Worm (Caenorhabditis elegans): ENCODE data around the gene pro-2.

pro-2 gene

DNA sequence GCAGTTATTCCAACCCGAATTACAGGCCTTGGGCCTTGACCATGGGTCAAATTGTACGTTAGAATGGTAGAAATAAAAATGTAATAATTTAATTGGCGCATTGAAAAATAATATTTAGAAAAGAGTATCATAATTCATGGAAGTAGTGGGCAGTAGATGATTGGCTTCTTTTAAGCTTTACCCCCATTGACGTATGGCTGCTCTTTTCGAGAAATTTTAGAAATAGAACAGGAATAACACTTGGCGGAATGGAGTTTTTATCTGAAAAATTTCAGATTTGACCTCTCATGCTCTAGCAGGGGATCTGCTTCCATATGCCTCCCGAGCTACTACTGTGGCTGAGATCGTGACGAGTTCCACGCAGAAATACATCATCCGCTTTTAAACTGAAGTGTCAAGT, 36.2 kb downstream of the pro-2 start, which contains the start of gene gcy-4:
gcy-4 (minus strand) TSS at position 101 of the 400 bp plus-strand sequence.
- TF ChIP-seq unc-62 (GFP tag; optimal IDR thresholded peaks at IDR 0.05) = no peak

DNA sequence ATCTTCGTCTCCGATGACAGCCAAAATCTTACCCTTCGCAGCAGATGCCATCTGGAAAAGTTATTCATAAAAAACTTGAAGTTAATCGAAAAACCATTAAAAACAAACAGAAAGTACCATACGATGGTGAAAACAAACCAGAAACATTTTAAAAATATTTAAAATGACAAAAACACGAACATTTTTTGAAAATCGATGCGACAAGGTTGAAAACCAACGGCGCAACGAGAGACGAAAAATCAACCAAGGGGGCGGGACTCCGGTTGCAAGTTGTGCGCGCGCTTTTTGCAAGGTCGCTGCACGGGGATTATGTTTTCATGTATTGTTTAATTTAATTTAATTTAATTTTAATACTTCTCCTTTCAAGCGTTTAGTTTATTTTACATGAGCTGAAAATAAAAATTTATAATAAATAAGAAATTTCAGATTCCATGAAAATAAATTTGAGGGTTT, 41.2 kb downstream of the pro-2 start, which contains the start of gene vha-9:
vha-9 (minus strand) TSS at position 51 of the 453 bp plus-strand sequence.
- no peak for TF ChIP-seq unc-62 (GFP tag; optimal IDR thresholded peaks at IDR 0.05)

DNA sequence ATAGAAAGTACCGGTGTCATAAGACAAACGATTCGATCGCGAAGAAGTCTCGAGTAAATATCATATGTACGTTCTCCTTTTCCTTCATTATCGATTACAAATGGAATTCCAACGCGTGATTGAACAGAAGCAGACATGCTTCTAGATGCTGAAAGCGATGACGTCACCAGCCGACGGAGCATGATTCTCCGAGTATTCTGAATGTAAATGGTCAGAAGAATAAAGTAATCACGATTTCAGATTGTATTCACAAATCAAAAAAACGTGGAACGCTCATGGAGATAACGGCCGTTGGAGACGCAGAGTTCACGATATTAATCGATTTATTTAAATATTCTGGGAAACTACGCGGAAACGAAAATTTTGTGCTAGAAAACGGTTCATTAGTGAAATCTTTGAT, 42.3 kb downstream of the pro-2 start, which contains the start of gene clpp-1:
clpp-1 (minus strand) TSS at position 197 of the 400 bp plus-strand sequence.
- TF ChIP-seq unc-62 (GFP tag; optimal IDR thresholded peaks at IDR 0.05) = no peak

DNA sequence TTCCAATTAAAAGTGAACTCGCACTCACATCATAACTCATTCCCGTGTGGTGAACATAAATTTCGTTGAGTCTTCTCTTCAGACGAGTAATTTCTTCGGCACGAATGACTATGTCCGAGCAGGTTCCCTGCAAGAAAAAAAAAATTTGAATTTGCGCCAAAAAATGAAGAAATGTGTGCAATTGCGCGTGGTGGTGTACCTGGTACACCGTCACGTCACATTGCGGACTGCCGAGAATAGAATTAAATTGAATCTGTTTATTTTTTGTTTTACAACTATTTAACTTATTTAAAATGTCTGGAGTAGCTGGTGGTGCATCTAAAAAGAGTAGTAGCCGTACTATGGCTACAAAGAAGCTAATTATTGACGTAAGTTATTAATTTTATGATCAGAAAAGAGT, 44.0 kb downstream of the pro-2 start, which contains the start of gene mdt-22:
mdt-22 (plus strand) TSS at position 263 of the 400 bp plus-strand sequence.
- no peak for TF ChIP-seq unc-62 (GFP tag; optimal IDR thresholded peaks at IDR 0.05)

DNA sequence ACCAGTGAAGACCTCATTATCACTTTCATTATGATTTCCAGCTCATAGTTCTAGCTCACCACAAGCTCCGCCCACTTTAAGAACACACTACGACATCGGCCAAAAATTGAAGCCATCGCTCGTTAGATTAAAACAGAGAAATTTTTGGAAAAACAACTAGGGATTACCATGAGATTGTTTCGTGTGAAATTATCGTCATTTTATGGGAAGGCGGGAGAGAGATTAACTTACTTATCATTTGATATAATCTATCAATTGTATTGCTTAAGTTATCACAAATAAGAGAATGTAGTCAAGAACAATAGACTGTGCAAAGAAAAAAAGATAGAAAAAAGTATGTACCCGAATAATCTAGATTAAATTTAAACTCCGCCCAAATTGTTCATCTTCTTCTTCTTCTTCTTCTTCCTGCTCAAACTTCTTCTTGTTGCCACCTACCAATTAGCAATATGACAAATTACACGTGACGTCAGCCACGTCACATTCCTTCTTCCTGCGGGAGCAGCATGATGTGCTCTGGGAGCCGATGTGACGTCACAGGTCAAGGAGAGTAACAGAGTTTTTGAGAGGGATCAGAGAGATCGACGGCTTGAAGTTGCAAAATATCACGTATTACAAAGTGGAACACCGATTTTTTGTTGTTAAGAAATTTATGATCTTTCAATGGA, 44.7 kb downstream of the pro-2 start, which contains the start of gene nep-26:
nep-26 (minus strand) TSS at position 51 of the 668 bp plus-strand sequence.
- no peak for TF ChIP-seq unc-62 (GFP tag; optimal IDR thresholded peaks at IDR 0.05)

DNA sequence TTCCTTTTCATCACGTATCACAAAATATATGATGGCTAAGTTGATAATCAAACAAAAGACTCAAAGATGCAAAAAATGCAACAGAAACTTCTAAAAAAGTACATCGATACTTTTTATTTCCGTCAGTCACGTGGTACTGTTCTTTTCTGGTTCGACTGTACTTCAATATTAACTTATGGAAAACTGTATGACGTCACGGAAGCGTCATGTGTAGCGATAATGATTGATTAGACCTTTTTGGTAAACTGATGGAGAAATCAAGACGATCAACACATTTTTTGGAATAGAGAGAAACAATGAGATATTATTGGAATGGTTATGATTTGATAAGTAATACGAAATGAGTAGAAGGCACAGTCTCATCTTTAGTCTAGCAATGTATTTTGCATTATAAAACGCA, 50.6 kb downstream of the pro-2 start:
- no peak for TF ChIP-seq unc-62 (GFP tag; optimal IDR thresholded peaks at IDR 0.05)
